Worm (Caenorhabditis elegans) whole organism, midembryonic: ENCODE data around the gene F09C6.13.

Experiments
- T22C8.4 ChIP-seq: fragments of 200-800 bp; sonication (Bioruptor generic); IDR thresholded peaks from 2 replicates; pipeline ENCODE4 v1.3.6; 2022; ENCODE audit warnings: missing genetic modification characterization, missing compliant biosample characterization
- cog-1 ChIP-seq: sonication (generic microtip); optimal IDR thresholded peaks from 2 replicates; lab custom pipeline; 2016; ENCODE audit warnings: missing genetic modification characterization, missing compliant biosample characterization
- flt-1 ChIP-seq: fragments of 200-800 bp; sonication (Bioruptor generic); IDR thresholded peaks from 2 replicates; pipeline ENCODE4 v1.3.6; 2022; ENCODE audit warnings: missing genetic modification characterization, missing compliant biosample characterization
- klf-2 ChIP-seq: fragments of 200-800 bp; sonication (Bioruptor generic); conservative IDR thresholded peaks from 2 replicates; pipeline ENCODE4 v1.3.6; 2022; ENCODE audit warnings: missing genetic modification reagents, missing genetic modification characterization, missing compliant biosample characterization
- med-1 ChIP-seq: sonication (generic microtip); optimal IDR thresholded peaks from 2 replicates; lab custom pipeline; 2017; ENCODE audit warnings: missing genetic modification characterization, mild to moderate bottlenecking, missing compliant biosample characterization, antibody characterized with exemption, missing genetic modification reagents; ENCODE audit not compliant: insufficient read depth
- ref-1 ChIP-seq: fragments of 200-800 bp; sonication (Bioruptor generic); conservative IDR thresholded peaks from 2 replicates; pipeline ENCODE4 v1.3.6; 2022; ENCODE audit warnings: missing genetic modification reagents, missing genetic modification characterization, missing compliant biosample characterization
- tab-1 ChIP-seq: fragments of 200-800 bp; sonication (Bioruptor generic); IDR thresholded peaks from 2 replicates; pipeline ENCODE4 v1.3.6; 2022; ENCODE audit warnings: missing genetic modification characterization, missing compliant biosample characterization
- ztf-23 ChIP-seq: fragments of 200-800 bp; sonication (Bioruptor generic); IDR thresholded peaks from 2 replicates; pipeline ENCODE4 v1.3.6; 2022; ENCODE audit warnings: missing genetic modification reagents, missing genetic modification characterization, missing compliant biosample characterization
- ztf-29 ChIP-seq: fragments of 200-800 bp; sonication (Bioruptor generic); IDR thresholded peaks from 2 replicates; pipeline ENCODE4 v1.3.6; 2022; ENCODE audit warnings: missing genetic modification reagents, missing genetic modification characterization, missing compliant biosample characterization

The F09C6.13 gene

ce11 chrV:16884744-16885143, at the start of gene F09C6.13:
Gene F09C6.13 (plus strand): TSS chrV:16885044.
- TF ChIP-seq ztf-23 (no peak), klf-2 (GFP tag; lab: Robert Waterston, UW) (no peak), ref-1 (GFP tag; lab: Robert Waterston, UW) (no peak), ztf-29 (GFP tag; lab: Robert Waterston, UW) (no peak), cog-1 (tag; lab: Kevin White, UChicago) (no peak), tab-1 (GFP tag; lab: Robert Waterston, UW) (no peak), T22C8.4 (GFP tag; lab: Robert Waterston, UW) (no peak), med-1 (GFP tag; lab: Kevin White, UChicago) (no peak), flt-1 (GFP tag; lab: Robert Waterston, UW) (no peak)

ce11 chrV:16836100-16836499, 48.7 kb upstream of the F09C6.13 start:
- no peak for TF ChIP-seq cog-1 (tag; lab: Kevin White, UChicago)
- TF ChIP-seq flt-1 (GFP tag; lab: Robert Waterston, UW): no peak
- no peak for TF ChIP-seq klf-2 (GFP tag; lab: Robert Waterston, UW)
- no peak for TF ChIP-seq ztf-23
- TF ChIP-seq tab-1 (GFP tag; lab: Robert Waterston, UW): no peak
- TF ChIP-seq ztf-29 (GFP tag; lab: Robert Waterston, UW): no peak
- no peak for TF ChIP-seq med-1 (GFP tag; lab: Kevin White, UChicago)
- TF ChIP-seq T22C8.4 (GFP tag; lab: Robert Waterston, UW): no peak
- TF ChIP-seq ref-1 (GFP tag; lab: Robert Waterston, UW): no peak

ce11 chrV:16838435-16838834, 46.4 kb upstream of the F09C6.13 start:
- TF ChIP-seq ztf-29 (GFP tag; lab: Robert Waterston, UW): no peak
- TF ChIP-seq flt-1 (GFP tag; lab: Robert Waterston, UW): no peak
- no peak for TF ChIP-seq T22C8.4 (GFP tag; lab: Robert Waterston, UW)
- TF ChIP-seq cog-1 (tag; lab: Kevin White, UChicago): no peak
- no peak for TF ChIP-seq ztf-23
- no peak for TF ChIP-seq klf-2 (GFP tag; lab: Robert Waterston, UW)
- TF ChIP-seq tab-1 (GFP tag; lab: Robert Waterston, UW): no peak

ce11 chrV:16840283-16840682, 44.6 kb upstream of the F09C6.13 start:
- TF ChIP-seq T22C8.4 (GFP tag; lab: Robert Waterston, UW) (no peak), med-1 (GFP tag; lab: Kevin White, UChicago) (no peak), ztf-29 (GFP tag; lab: Robert Waterston, UW) (no peak), ztf-23 (no peak), cog-1 (tag; lab: Kevin White, UChicago) (no peak), ref-1 (GFP tag; lab: Robert Waterston, UW) (no peak), tab-1 (GFP tag; lab: Robert Waterston, UW) (no peak), flt-1 (GFP tag; lab: Robert Waterston, UW) (no peak), klf-2 (GFP tag; lab: Robert Waterston, UW) (no peak)

ce11 chrV:16840961-16841360, 43.9 kb upstream of the F09C6.13 start, which contains the start of gene clec-40:
Gene clec-40 (minus strand): TSS chrV:16841061.
- TF ChIP-seq flt-1 (GFP tag; lab: Robert Waterston, UW): no peak
- TF ChIP-seq med-1 (GFP tag; lab: Kevin White, UChicago): no peak
- TF ChIP-seq ztf-23: no peak
- TF ChIP-seq T22C8.4 (GFP tag; lab: Robert Waterston, UW): no peak
- no peak for TF ChIP-seq klf-2 (GFP tag; lab: Robert Waterston, UW)
- TF ChIP-seq ref-1 (GFP tag; lab: Robert Waterston, UW): no peak
- TF ChIP-seq cog-1 (tag; lab: Kevin White, UChicago): no peak
- TF ChIP-seq tab-1 (GFP tag; lab: Robert Waterston, UW): no peak
- no peak for TF ChIP-seq ztf-29 (GFP tag; lab: Robert Waterston, UW)

ce11 chrV:16842941-16843340, 41.9 kb upstream of the F09C6.13 start, which contains the start of gene clec-25:
Gene clec-25 (plus strand): TSS chrV:16843241.
- TF ChIP-seq ztf-23 (no peak), T22C8.4 (GFP tag; lab: Robert Waterston, UW) (no peak), klf-2 (GFP tag; lab: Robert Waterston, UW) (no peak), med-1 (GFP tag; lab: Kevin White, UChicago) (no peak), flt-1 (GFP tag; lab: Robert Waterston, UW) (no peak), cog-1 (tag; lab: Kevin White, UChicago) (no peak), tab-1 (GFP tag; lab: Robert Waterston, UW) (no peak), ref-1 (GFP tag; lab: Robert Waterston, UW) (no peak), ztf-29 (GFP tag; lab: Robert Waterston, UW) (no peak)

ce11 chrV:16848498-16848897, 36.3 kb upstream of the F09C6.13 start, which contains the start of the genes clec-36 and clec-26:
Gene clec-36 (minus strand): TSS chrV:16848598.
Gene clec-26 (plus strand): TSS chrV:16848611.
- TF ChIP-seq klf-2 (GFP tag; lab: Robert Waterston, UW): no peak
- TF ChIP-seq flt-1 (GFP tag; lab: Robert Waterston, UW): no peak
- TF ChIP-seq ztf-29 (GFP tag; lab: Robert Waterston, UW): no peak
- TF ChIP-seq med-1 (GFP tag; lab: Kevin White, UChicago): no peak
- no peak for TF ChIP-seq cog-1 (tag; lab: Kevin White, UChicago)
- TF ChIP-seq ztf-23: no peak
- TF ChIP-seq ref-1 (GFP tag; lab: Robert Waterston, UW): no peak
- TF ChIP-seq tab-1 (GFP tag; lab: Robert Waterston, UW): no peak
- TF ChIP-seq T22C8.4 (GFP tag; lab: Robert Waterston, UW): no peak

ce11 chrV:16852002-16852401, 32.8 kb upstream of the F09C6.13 start, which contains the start of gene clec-37:
Gene clec-37 (minus strand): TSS chrV:16852102.
- no peak for TF ChIP-seq klf-2 (GFP tag; lab: Robert Waterston, UW)
- no peak for TF ChIP-seq med-1 (GFP tag; lab: Kevin White, UChicago)
- TF ChIP-seq tab-1 (GFP tag; lab: Robert Waterston, UW): no peak
- TF ChIP-seq T22C8.4 (GFP tag; lab: Robert Waterston, UW): no peak
- TF ChIP-seq ztf-29 (GFP tag; lab: Robert Waterston, UW): no peak
- TF ChIP-seq ztf-23: no peak
- TF ChIP-seq cog-1 (tag; lab: Kevin White, UChicago): no peak
- no peak for TF ChIP-seq flt-1 (GFP tag; lab: Robert Waterston, UW)
- TF ChIP-seq ref-1 (GFP tag; lab: Robert Waterston, UW): no peak
